Fruit fly (Drosophila melanogaster) whole organism, embryonic: ENCODE results near the gene bol.

Experiments used
- Ada2b ChIP-seq: fragments of 200-800 bp; sonication (Bioruptor generic); IDR thresholded peaks from 2 replicates; pipeline ENCODE4 v1.3.6; 2022; ENCODE audit warnings: missing biosample characterization, missing genetic modification characterization
- Adf1 ChIP-seq: fragments of 200-800 bp; sonication (Bioruptor generic); IDR thresholded peaks from 2 replicates; pipeline ENCODE4 v1.3.6; 2022; ENCODE audit warnings: missing biosample characterization, missing genetic modification characterization
- Antp ChIP-seq: fragments of 200-800 bp; sonication (Bioruptor generic); optimal IDR thresholded peaks from 3 replicates; lab custom pipeline; 2016; ENCODE audit warnings: missing biosample characterization, missing genetic modification characterization
- Bteb2 ChIP-seq: fragments of 200-800 bp; sonication (Bioruptor generic); optimal IDR thresholded peaks from 2 replicates; lab custom pipeline; 2016; ENCODE audit warnings: missing biosample characterization, missing genetic modification characterization
- CG1024 ChIP-seq: fragments of 200-800 bp; sonication (Bioruptor generic); IDR thresholded peaks from 2 replicates; pipeline ENCODE4 v1.3.6; 2022; ENCODE audit warnings: missing biosample characterization, missing genetic modification characterization
- CG11723 ChIP-seq: fragments of 200-800 bp; sonication (Bioruptor generic); optimal IDR thresholded peaks from 2 replicates; lab custom pipeline; 2017; ENCODE audit warnings: missing biosample characterization, mild to moderate bottlenecking, missing genetic modification characterization
- CG12744 ChIP-seq: fragments of 200-800 bp; sonication (Bioruptor generic); optimal IDR thresholded peaks from 2 replicates; lab custom pipeline; 2016; ENCODE audit warnings: missing biosample characterization, missing genetic modification characterization
- CG12942 ChIP-seq: fragments of 200-800 bp; sonication (Bioruptor generic); optimal IDR thresholded peaks from 3 replicates; lab custom pipeline; 2016; ENCODE audit warnings: missing biosample characterization, missing genetic modification characterization
- CG13624 ChIP-seq: fragments of 200-800 bp; sonication (Bioruptor generic); optimal IDR thresholded peaks from 2 replicates; lab custom pipeline; 2016; ENCODE audit warnings: missing biosample characterization, missing genetic modification characterization
- CG17385 ChIP-seq: fragments of 200-800 bp; sonication (Bioruptor generic); optimal IDR thresholded peaks from 3 replicates; lab custom pipeline; 2018; ENCODE audit warnings: missing biosample characterization, mild to moderate bottlenecking, missing genetic modification characterization
- CG17612 ChIP-seq: fragments of 200-800 bp; sonication (Bioruptor generic); IDR thresholded peaks from 2 replicates; pipeline ENCODE4 v1.3.6; 2022; ENCODE audit warnings: missing biosample characterization, missing genetic modification characterization
- CG2199 ChIP-seq: fragments of 200-800 bp; sonication (Bioruptor generic); IDR thresholded peaks from 3 replicates; pipeline ENCODE4 v1.3.6; 2022; ENCODE audit warnings: missing biosample characterization, missing genetic modification characterization
- CG2202 ChIP-seq: fragments of 200-800 bp; sonication (Bioruptor generic); optimal IDR thresholded peaks from 2 replicates; lab custom pipeline; 2018; ENCODE audit warnings: missing biosample characterization, mild to moderate bottlenecking, missing genetic modification characterization
- CG3065 ChIP-seq: fragments of 200-800 bp; sonication (Bioruptor generic); optimal IDR thresholded peaks from 2 replicates; lab custom pipeline; 2016; ENCODE audit warnings: missing biosample characterization, missing genetic modification characterization
- CG31224 ChIP-seq: fragments of 200-800 bp; sonication (Bioruptor generic); IDR thresholded peaks from 2 replicates; pipeline ENCODE4 v1.3.6; 2022; ENCODE audit warnings: missing biosample characterization, missing genetic modification characterization
- CG5953 ChIP-seq: fragments of 200-800 bp; sonication (Bioruptor generic); IDR thresholded peaks from 2 replicates; pipeline ENCODE4 v1.3.6; 2022; ENCODE audit warnings: missing biosample characterization, missing genetic modification characterization
- CG6272 ChIP-seq: fragments of 200-800 bp; sonication (Bioruptor generic); IDR thresholded peaks from 2 replicates; pipeline ENCODE4 v1.3.6; 2022; ENCODE audit warnings: missing biosample characterization, missing genetic modification characterization
- CG7963 ChIP-seq: fragments of 200-800 bp; sonication (Bioruptor generic); IDR thresholded peaks from 3 replicates; pipeline ENCODE4 v1.3.6; 2022; ENCODE audit warnings: missing biosample characterization, missing genetic modification characterization; ENCODE audit not compliant: partially characterized antibody
- CG8924 ChIP-seq: fragments of 200-800 bp; optimal IDR thresholded peaks from 3 replicates; lab custom pipeline; 2019; ENCODE audit warnings: missing biosample characterization, mild to moderate bottlenecking, missing genetic modification characterization, moderate library complexity
- CG9215 ChIP-seq: fragments of 200-800 bp; sonication (Bioruptor generic); IDR thresholded peaks from 2 replicates; pipeline ENCODE4 v1.3.6; 2022; ENCODE audit warnings: missing biosample characterization, missing genetic modification characterization
- CG9609 ChIP-seq: fragments of 200-800 bp; sonication (Bioruptor generic); optimal IDR thresholded peaks from 3 replicates; lab custom pipeline; 2016; ENCODE audit warnings: missing biosample characterization, missing genetic modification characterization
- CG9932 ChIP-seq: fragments of 200-800 bp; sonication (Bioruptor generic); IDR thresholded peaks from 2 replicates; pipeline ENCODE4 v1.3.6; 2022; ENCODE audit warnings: missing biosample characterization, missing genetic modification characterization
- CHES-1-like ChIP-seq: fragments of 200-800 bp; sonication (Bioruptor generic); optimal IDR thresholded peaks from 2 replicates; lab custom pipeline; 2016; ENCODE audit warnings: missing biosample characterization, missing genetic modification characterization
- Elba2 ChIP-seq: fragments of 200-800 bp; sonication (Bioruptor generic); optimal IDR thresholded peaks from 3 replicates; lab custom pipeline; 2016; ENCODE audit warnings: missing biosample characterization, missing genetic modification characterization
- Ets97D ChIP-seq: fragments of 200-800 bp; sonication (Bioruptor generic); optimal IDR thresholded peaks from 3 replicates; lab custom pipeline; 2016; ENCODE audit warnings: missing biosample characterization, missing genetic modification characterization
- Lhr ChIP-seq: fragments of 200-800 bp; sonication (Bioruptor generic); optimal IDR thresholded peaks from 3 replicates; lab custom pipeline; 2017; ENCODE audit warnings: mild to moderate bottlenecking, missing biosample characterization, missing genetic modification reagents, missing genetic modification characterization
- Myb ChIP-seq: fragments of 200-800 bp; sonication (Bioruptor generic); optimal IDR thresholded peaks from 2 replicates; lab custom pipeline; 2016; ENCODE audit warnings: missing biosample characterization, missing genetic modification characterization
- Sox100B ChIP-seq: fragments of 200-800 bp; sonication (Bioruptor generic); optimal IDR thresholded peaks from 3 replicates; lab custom pipeline; 2018; ENCODE audit warnings: missing biosample characterization, mild to moderate bottlenecking, missing genetic modification characterization
- Taf1 ChIP-seq: fragments of 200-800 bp; sonication (Bioruptor generic); IDR thresholded peaks from 2 replicates; pipeline ENCODE4 v1.3.6; 2022; ENCODE audit warnings: missing biosample characterization, missing genetic modification characterization
- abd-A ChIP-seq: fragments of 200-800 bp; sonication (Bioruptor generic); optimal IDR thresholded peaks from 3 replicates; lab custom pipeline; 2019; ENCODE audit warnings: missing biosample characterization, mild to moderate bottlenecking, missing genetic modification characterization, moderate library complexity
- amos ChIP-seq: fragments of 200-800 bp; sonication (Bioruptor generic); IDR thresholded peaks from 2 replicates; pipeline ENCODE4 v1.3.6; 2022; ENCODE audit warnings: missing biosample characterization, missing genetic modification characterization; ENCODE audit not compliant: partially characterized antibody
- ase ChIP-seq: fragments of 200-800 bp; sonication (Bioruptor generic); IDR thresholded peaks from 3 replicates; pipeline ENCODE4 v1.3.6; 2022; ENCODE audit warnings: missing biosample characterization, missing genetic modification characterization
- bab2 ChIP-seq: fragments of 200-800 bp; sonication (Bioruptor generic); optimal IDR thresholded peaks from 2 replicates; lab custom pipeline; 2016; ENCODE audit warnings: missing biosample characterization, missing genetic modification characterization
- bowl ChIP-seq: fragments of 200-800 bp; sonication (Bioruptor generic); IDR thresholded peaks from 2 replicates; pipeline ENCODE4 v1.3.6; 2022; ENCODE audit warnings: missing biosample characterization, missing genetic modification characterization
- danr ChIP-seq: fragments of 200-800 bp; sonication (Bioruptor generic); IDR thresholded peaks from 2 replicates; pipeline ENCODE4 v1.3.6; 2022; ENCODE audit warnings: missing biosample characterization, missing genetic modification characterization
- dati ChIP-seq: fragments of 200-800 bp; sonication (Bioruptor generic); IDR thresholded peaks from 2 replicates; pipeline ENCODE4 v1.3.6; 2022; ENCODE audit warnings: missing biosample characterization, missing genetic modification characterization
- emc ChIP-seq: fragments of 200-800 bp; sonication (Bioruptor generic); optimal IDR thresholded peaks from 2 replicates; lab custom pipeline; 2016; ENCODE audit warnings: missing biosample characterization, missing genetic modification characterization
- en ChIP-seq: fragments of 200-800 bp; sonication (Bioruptor generic); optimal IDR thresholded peaks from 2 replicates; lab custom pipeline; 2016; ENCODE audit warnings: missing biosample characterization, missing genetic modification characterization
- esg ChIP-seq: fragments of 200-800 bp; sonication (Bioruptor generic); conservative IDR thresholded peaks from 2 replicates; pipeline ENCODE4 v1.3.6; 2022; ENCODE audit warnings: missing biosample characterization, missing genetic modification characterization
- gro ChIP-seq: fragments of 200-800 bp; sonication (Bioruptor generic); optimal IDR thresholded peaks from 2 replicates; lab custom pipeline; 2016; ENCODE audit warnings: missing biosample characterization, missing genetic modification characterization
- gt ChIP-seq: fragments of 200-800 bp; sonication (Bioruptor generic); IDR thresholded peaks from 2 replicates; pipeline ENCODE4 v1.3.6; 2022; ENCODE audit warnings: missing biosample characterization, missing genetic modification characterization
- ham ChIP-seq: fragments of 200-800 bp; sonication (Bioruptor generic); IDR thresholded peaks from 2 replicates; pipeline ENCODE4 v1.3.6; 2022; ENCODE audit warnings: missing biosample characterization, missing genetic modification characterization
- ind ChIP-seq: fragments of 200-800 bp; sonication (Bioruptor generic); optimal IDR thresholded peaks from 3 replicates; lab custom pipeline; 2016; ENCODE audit warnings: missing biosample characterization, missing genetic modification characterization
- oc ChIP-seq: fragments of 200-800 bp; sonication (Bioruptor generic); optimal IDR thresholded peaks from 2 replicates; lab custom pipeline; 2018; ENCODE audit warnings: missing biosample characterization, mild to moderate bottlenecking, missing genetic modification characterization, moderate library complexity
- pan ChIP-seq, 4 experiments: fragments of >200 bp in 3 of 4; fragments of 200-800 bp in 1 of 4; sonication (Bioruptor generic) in 1 of 4; optimal IDR thresholded peaks in 3 of 4; IDR thresholded peaks in 1 of 4; 2 replicates each; pipeline versions ENCODE4 v1.3.6 to Lab custom; 2017 to 2022; ENCODE audit warnings: missing biosample characterization in 2 of 4, missing genetic modification characterization in 2 of 4, mixed read lengths in 1 of 4
- pho ChIP-seq: fragments of 200-800 bp; sonication (Bioruptor generic); optimal IDR thresholded peaks from 2 replicates; lab custom pipeline; 2016; ENCODE audit warnings: missing biosample characterization, missing genetic modification characterization
- phol ChIP-seq: fragments of 200-800 bp; sonication (Bioruptor generic); optimal IDR thresholded peaks from 3 replicates; lab custom pipeline; 2018; ENCODE audit warnings: missing biosample characterization, mild to moderate bottlenecking, missing genetic modification characterization, moderate library complexity
- pzg ChIP-seq: fragments of 200-800 bp; sonication (Bioruptor generic); optimal IDR thresholded peaks from 3 replicates; lab custom pipeline; 2018; ENCODE audit warnings: missing biosample characterization, mild to moderate bottlenecking, missing genetic modification characterization, moderate library complexity
- sd ChIP-seq: fragments of 200-800 bp; sonication (Bioruptor generic); optimal IDR thresholded peaks from 3 replicates; lab custom pipeline; 2018; ENCODE audit warnings: missing biosample characterization, mild to moderate bottlenecking, missing genetic modification characterization, moderate library complexity
- toy ChIP-seq: fragments of 200-800 bp; sonication (Bioruptor generic); IDR thresholded peaks from 2 replicates; pipeline ENCODE4 v1.3.6; 2022; ENCODE audit warnings: missing biosample characterization, missing genetic modification characterization
- twi ChIP-seq: fragments of 200-800 bp; optimal IDR thresholded peaks from 2 replicates; lab custom pipeline; 2019; ENCODE audit warnings: missing biosample characterization, mild to moderate bottlenecking, missing genetic modification characterization, moderate library complexity
- zen ChIP-seq: fragments of 200-800 bp; sonication (Bioruptor generic); optimal IDR thresholded peaks from 3 replicates; lab custom pipeline; 2018; ENCODE audit warnings: missing biosample characterization, mild to moderate bottlenecking, missing genetic modification characterization, moderate library complexity

Gene bol

DNA sequence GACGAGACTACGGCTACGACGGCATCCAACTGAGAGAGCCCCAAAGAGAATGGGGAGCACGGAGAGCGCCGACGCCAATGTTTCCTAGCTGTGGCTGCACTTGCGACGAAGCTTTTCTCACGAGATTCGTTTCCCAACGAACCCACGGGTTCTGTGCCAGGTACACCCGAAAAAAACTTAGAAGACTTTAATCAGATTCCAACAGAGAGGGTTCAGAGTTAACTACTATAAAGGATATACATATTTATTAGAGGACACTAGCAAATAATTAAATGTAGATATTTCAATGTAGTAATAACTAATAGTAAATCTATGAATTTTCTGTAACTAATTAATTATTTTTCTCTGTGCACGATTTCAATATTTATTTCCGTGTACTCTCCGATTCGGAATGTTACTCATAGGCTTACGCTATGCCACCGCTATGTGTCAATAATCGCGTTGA is 68.2 kb downstream of the bol start, which contains the start of gene Argk1 (continued):
- no peak for TF ChIP-seq Ets97D (GFP tag; lab: Kevin White, UChicago)
- no peak for TF ChIP-seq amos
- TF ChIP-seq Taf1 (GFP tag; lab: Robert Waterston, UW) = peak; percentile 46
- peak; percentile 0 for TF ChIP-seq Bteb2 (GFP tag; lab: Kevin White, UChicago)
- peak; percentile 25; the same call in 1 of the 2 replicates for TF ChIP-seq Adf1 (GFP tag; lab: Robert Waterston, UW)
- no peak for TF ChIP-seq twi (tag; lab: Kevin White, UChicago)
- TF ChIP-seq ham (GFP tag; lab: Robert Waterston, UW) = no peak
- TF ChIP-seq gt (GFP tag; lab: Robert Waterston, UW) = no peak
- TF ChIP-seq Antp (GFP tag; lab: Kevin White, UChicago) = no peak
- 0 out of 3 replicates have a peak, but pooled peaks have one; percentile 16 for TF ChIP-seq ase
- TF ChIP-seq CG13624 = no peak
- no peak for TF ChIP-seq CG17612 (GFP tag; lab: Robert Waterston, UW)
- no peak for TF ChIP-seq CG11723
- no peak for TF ChIP-seq CG7963 (GFP tag; lab: Robert Waterston, UW)
- no peak for TF ChIP-seq emc
- TF ChIP-seq CG31224 (GFP tag; lab: Robert Waterston, UW) = 0 out of 2 replicates have a peak, but pooled peaks have one; percentile 31
- no peak for TF ChIP-seq en (GFP tag; lab: Kevin White, UChicago)
- TF ChIP-seq Lhr = no peak
- TF ChIP-seq abd-A (tag; lab: Kevin White, UChicago) = no peak
- TF ChIP-seq pan (optimal IDR thresholded peaks at IDR 0.05; lab: Kevin White, UChicago) = no peak
- TF ChIP-seq pan (GFP tag; optimal IDR thresholded peaks at IDR 0.05 in 1 of 2, IDR thresholded peaks at IDR 0.05 in 1 of 2) = peak in 1 of 2 experiments; percentile 69
- no peak for TF ChIP-seq danr (GFP tag; lab: Robert Waterston, UW)
- TF ChIP-seq CG5953 (GFP tag; lab: Robert Waterston, UW) = no peak; the same call in 1 of the 2 replicates
- TF ChIP-seq CG2202 (tag; lab: Kevin White, UChicago) = no peak
- no peak for TF ChIP-seq CG2199 (GFP tag; lab: Robert Waterston, UW)
- TF ChIP-seq Elba2 (GFP tag; lab: Kevin White, UChicago) = no peak
- no peak for TF ChIP-seq phol (tag; lab: Kevin White, UChicago)
- peak; percentile 53 for TF ChIP-seq esg (GFP tag; lab: Robert Waterston, UW)
- no peak for TF ChIP-seq pzg (GFP tag; lab: Kevin White, UChicago)
- peak; percentile 68 for TF ChIP-seq CG9215 (GFP tag; lab: Robert Waterston, UW)
- no peak for TF ChIP-seq Ada2b (GFP tag; lab: Robert Waterston, UW)
- no peak for TF ChIP-seq CG1024
- TF ChIP-seq bab2 = no peak
- TF ChIP-seq Sox100B (GFP tag; lab: Kevin White, UChicago) = no peak
- TF ChIP-seq bowl (GFP tag; lab: Robert Waterston, UW) = no peak
- peak; percentile 31 for TF ChIP-seq CG12942
- no peak for TF ChIP-seq toy (GFP tag; lab: Robert Waterston, UW)
- TF ChIP-seq ind (GFP tag; lab: Kevin White, UChicago) = no peak
- peak; percentile 76 for TF ChIP-seq CG8924 (tag; lab: Kevin White, UChicago)
- no peak for TF ChIP-seq gro (GFP tag; lab: Kevin White, UChicago)
- no peak for TF ChIP-seq CHES-1-like (GFP tag; lab: Kevin White, UChicago)
- no peak for TF ChIP-seq CG6272
- TF ChIP-seq Myb (GFP tag; lab: Kevin White, UChicago) = no peak
- peak; percentile 53 for TF ChIP-seq sd (tag; lab: Kevin White, UChicago)
- TF ChIP-seq dati (GFP tag; lab: Robert Waterston, UW) = no peak
- TF ChIP-seq oc = no peak
- TF ChIP-seq pho (GFP tag; lab: Kevin White, UChicago) = peak; percentile 1
- TF ChIP-seq CG17385 = peak; percentile 43
- no peak for TF ChIP-seq CG12744
- TF ChIP-seq CG9932 (GFP tag; lab: Robert Waterston, UW) = peak; percentile 69
- no peak for TF ChIP-seq CG3065 (GFP tag; lab: Kevin White, UChicago)
- no peak for TF ChIP-seq CG9609 (GFP tag; lab: Kevin White, UChicago)
- TF ChIP-seq zen (tag; lab: Kevin White, UChicago) = no peak
